Fruit fly (Drosophila melanogaster) whole organism, embryonic: Measurements from ENCODE around the gene CG8312.

Source experiments
- Asciz ChIP-seq: fragments of 200-800 bp; sonication (Bioruptor generic); optimal IDR thresholded peaks from 2 replicates; lab custom pipeline; 2017; ENCODE audit warnings: missing biosample characterization, mild to moderate bottlenecking, missing genetic modification characterization, missing genetic modification reagents
- Bdp1 ChIP-seq: fragments of 200-800 bp; sonication (Bioruptor generic); optimal IDR thresholded peaks from 3 replicates; lab custom pipeline; 2016; ENCODE audit warnings: missing biosample characterization, missing genetic modification characterization
- CG1024 ChIP-seq: fragments of 200-800 bp; sonication (Bioruptor generic); IDR thresholded peaks from 2 replicates; pipeline ENCODE4 v1.3.6; 2022; ENCODE audit warnings: missing biosample characterization, missing genetic modification characterization
- CG10366 ChIP-seq: fragments of 200-800 bp; sonication (Bioruptor generic); IDR thresholded peaks from 2 replicates; pipeline ENCODE4 v1.3.6; 2022; ENCODE audit warnings: missing biosample characterization, missing genetic modification characterization
- CG10431 ChIP-seq: fragments of 200-800 bp; sonication (Bioruptor generic); optimal IDR thresholded peaks from 3 replicates; lab custom pipeline; 2018; ENCODE audit warnings: missing biosample characterization, mild to moderate bottlenecking, missing genetic modification characterization
- CG13775 ChIP-seq: fragments of 200-800 bp; sonication (Bioruptor generic); optimal IDR thresholded peaks from 3 replicates; lab custom pipeline; 2017; ENCODE audit warnings: missing biosample characterization, mild to moderate bottlenecking, missing genetic modification characterization
- CG14965 ChIP-seq: fragments of 200-800 bp; sonication (Bioruptor generic); optimal IDR thresholded peaks from 2 replicates; lab custom pipeline; 2016; ENCODE audit warnings: missing biosample characterization, missing genetic modification characterization, borderline replicate concordance
- CG15073 ChIP-seq: fragments of 200-800 bp; sonication (Bioruptor generic); optimal IDR thresholded peaks from 2 replicates; lab custom pipeline; 2016; ENCODE audit warnings: missing biosample characterization, missing genetic modification characterization
- CG31388 ChIP-seq: fragments of 200-800 bp; sonication (Bioruptor generic); optimal IDR thresholded peaks from 2 replicates; lab custom pipeline; 2016; ENCODE audit warnings: missing biosample characterization, missing genetic modification characterization
- CG33213 ChIP-seq: fragments of 200-800 bp; sonication (Bioruptor generic); optimal IDR thresholded peaks from 3 replicates; lab custom pipeline; 2016; ENCODE audit warnings: missing biosample characterization, missing genetic modification characterization
- CG34422 ChIP-seq: fragments of 200-800 bp; sonication (Bioruptor generic); IDR thresholded peaks from 3 replicates; pipeline ENCODE4 v1.3.6; 2022; ENCODE audit warnings: missing biosample characterization, missing genetic modification characterization
- CG4820 ChIP-seq: fragments of 200-800 bp; sonication (Bioruptor generic); optimal IDR thresholded peaks from 3 replicates; lab custom pipeline; 2016; ENCODE audit warnings: missing biosample characterization, missing genetic modification characterization
- CG6654 ChIP-seq: fragments of 200-800 bp; sonication (Bioruptor generic); optimal IDR thresholded peaks from 2 replicates; lab custom pipeline; 2017; ENCODE audit warnings: missing biosample characterization, mild to moderate bottlenecking, missing genetic modification characterization
- CG6791 ChIP-seq: fragments of 200-800 bp; sonication (Bioruptor generic); IDR thresholded peaks from 3 replicates; pipeline ENCODE4 v1.3.6; 2022; ENCODE audit warnings: missing biosample characterization, missing genetic modification characterization; ENCODE audit not compliant: partially characterized antibody
- CG6854 ChIP-seq: fragments of 200-800 bp; sonication (Bioruptor generic); optimal IDR thresholded peaks from 3 replicates; lab custom pipeline; 2017; ENCODE audit warnings: missing biosample characterization, mild to moderate bottlenecking, missing genetic modification characterization
- CG7357 ChIP-seq: fragments of 200-800 bp; sonication (Bioruptor generic); IDR thresholded peaks from 3 replicates; pipeline ENCODE4 v1.3.6; 2022; ENCODE audit warnings: missing biosample characterization, missing genetic modification characterization
- CG7372 ChIP-seq: fragments of 200-800 bp; sonication (Bioruptor generic); IDR thresholded peaks from 2 replicates; pipeline ENCODE4 v1.3.6; 2022; ENCODE audit warnings: missing biosample characterization, missing genetic modification characterization
- CG9609 ChIP-seq: fragments of 200-800 bp; sonication (Bioruptor generic); optimal IDR thresholded peaks from 3 replicates; lab custom pipeline; 2016; ENCODE audit warnings: missing biosample characterization, missing genetic modification characterization
- D19B ChIP-seq: fragments of 200-800 bp; sonication (Bioruptor generic); optimal IDR thresholded peaks from 2 replicates; lab custom pipeline; 2017; ENCODE audit warnings: missing biosample characterization, mild to moderate bottlenecking, missing genetic modification characterization
- Dp ChIP-seq: fragments of 200-800 bp; sonication (Bioruptor generic); optimal IDR thresholded peaks from 2 replicates; lab custom pipeline; 2018; ENCODE audit warnings: missing biosample characterization, mild to moderate bottlenecking, missing genetic modification characterization, moderate library complexity
- E2f1 ChIP-seq: fragments of 200-800 bp; sonication (Bioruptor generic); IDR thresholded peaks from 2 replicates; pipeline ENCODE4 v1.3.6; 2022; ENCODE audit warnings: missing biosample characterization, missing genetic modification characterization
- Fer1 ChIP-seq: fragments of 200-800 bp; sonication (Bioruptor generic); optimal IDR thresholded peaks from 2 replicates; lab custom pipeline; 2017; ENCODE audit warnings: missing biosample characterization, mild to moderate bottlenecking, missing genetic modification characterization
- Hey ChIP-seq: fragments of 200-800 bp; sonication (Bioruptor generic); optimal IDR thresholded peaks from 3 replicates; lab custom pipeline; 2018; ENCODE audit warnings: missing biosample characterization, mild to moderate bottlenecking, missing genetic modification characterization
- HmgD ChIP-seq: fragments of 200-800 bp; sonication (Bioruptor generic); optimal IDR thresholded peaks from 3 replicates; lab custom pipeline; 2016; ENCODE audit warnings: missing biosample characterization, missing genetic modification characterization
- Nf-YC ChIP-seq: fragments of 200-800 bp; optimal IDR thresholded peaks from 3 replicates; lab custom pipeline; 2019; ENCODE audit warnings: missing biosample characterization, mild to moderate bottlenecking, missing genetic modification characterization, moderate library complexity
- NfI ChIP-seq: fragments of 200-800 bp; sonication (Bioruptor generic); optimal IDR thresholded peaks from 3 replicates; lab custom pipeline; 2018; ENCODE audit warnings: missing biosample characterization, mild to moderate bottlenecking, missing genetic modification characterization, moderate library complexity
- Rfx ChIP-seq: fragments of 200-800 bp; sonication (Bioruptor generic); IDR thresholded peaks from 2 replicates; pipeline ENCODE4 v1.3.6; 2022; ENCODE audit warnings: missing biosample characterization, missing genetic modification characterization
- Sox102F ChIP-seq: fragments of 200-800 bp; sonication (Bioruptor generic); optimal IDR thresholded peaks from 2 replicates; lab custom pipeline; 2018; ENCODE audit warnings: missing biosample characterization, mild to moderate bottlenecking, missing genetic modification characterization, moderate library complexity
- abd-A ChIP-seq: fragments of 200-800 bp; sonication (Bioruptor generic); optimal IDR thresholded peaks from 3 replicates; lab custom pipeline; 2019; ENCODE audit warnings: missing biosample characterization, mild to moderate bottlenecking, missing genetic modification characterization, moderate library complexity
- bowl ChIP-seq: fragments of 200-800 bp; sonication (Bioruptor generic); IDR thresholded peaks from 2 replicates; pipeline ENCODE4 v1.3.6; 2022; ENCODE audit warnings: missing biosample characterization, missing genetic modification characterization
- cato ChIP-seq: fragments of 200-800 bp; sonication (Bioruptor generic); optimal IDR thresholded peaks from 2 replicates; lab custom pipeline; 2016; ENCODE audit warnings: missing biosample characterization, missing genetic modification characterization, borderline replicate concordance
- crc ChIP-seq: fragments of 200-800 bp; sonication (Bioruptor generic); optimal IDR thresholded peaks from 2 replicates; lab custom pipeline; 2016; ENCODE audit warnings: missing biosample characterization, missing genetic modification characterization
- da ChIP-seq: fragments of 200-800 bp; sonication (Bioruptor generic); optimal IDR thresholded peaks from 2 replicates; lab custom pipeline; 2016; ENCODE audit warnings: missing biosample characterization, missing genetic modification characterization
- dimm ChIP-seq: fragments of 200-800 bp; sonication (Bioruptor generic); IDR thresholded peaks from 2 replicates; pipeline ENCODE4 v1.3.6; 2022; ENCODE audit warnings: missing biosample characterization, missing genetic modification characterization
- ftz-f1 ChIP-seq: fragments of 200-800 bp; sonication (Bioruptor generic); optimal IDR thresholded peaks from 2 replicates; lab custom pipeline; 2016; ENCODE audit warnings: missing biosample characterization, missing genetic modification characterization
- gce ChIP-seq: fragments of 200-800 bp; sonication (Bioruptor generic); IDR thresholded peaks from 3 replicates; pipeline ENCODE4 v1.3.6; 2022; ENCODE audit warnings: missing biosample characterization, missing genetic modification characterization
- gfzf ChIP-seq: fragments of 200-800 bp; sonication (Bioruptor generic); optimal IDR thresholded peaks from 2 replicates; lab custom pipeline; 2016; ENCODE audit warnings: missing biosample characterization, mild to moderate bottlenecking, missing genetic modification characterization, moderate library complexity
- gt ChIP-seq: fragments of 200-800 bp; sonication (Bioruptor generic); IDR thresholded peaks from 2 replicates; pipeline ENCODE4 v1.3.6; 2022; ENCODE audit warnings: missing biosample characterization, missing genetic modification characterization
- h ChIP-seq: fragments of >200 bp; optimal IDR thresholded peaks from 2 replicates; lab custom pipeline; 2017
- hbn ChIP-seq: fragments of 200-800 bp; sonication (Bioruptor generic); IDR thresholded peaks from 2 replicates; pipeline ENCODE4 v1.3.6; 2022; ENCODE audit warnings: missing biosample characterization, missing genetic modification characterization; ENCODE audit not compliant: partially characterized antibody
- jing ChIP-seq: fragments of 200-800 bp; sonication (Bioruptor generic); optimal IDR thresholded peaks from 2 replicates; lab custom pipeline; 2018; ENCODE audit warnings: missing biosample characterization, mild to moderate bottlenecking, missing genetic modification characterization
- kah ChIP-seq: fragments of 200-800 bp; sonication (Bioruptor generic); optimal IDR thresholded peaks from 2 replicates; lab custom pipeline; 2018; ENCODE audit warnings: missing biosample characterization, mild to moderate bottlenecking, missing genetic modification characterization
- mam ChIP-seq: fragments of 200-800 bp; sonication (Bioruptor generic); optimal IDR thresholded peaks from 3 replicates; lab custom pipeline; 2016; ENCODE audit warnings: missing biosample characterization, missing genetic modification characterization
- mirr ChIP-seq: fragments of 200-800 bp; sonication (Bioruptor generic); optimal IDR thresholded peaks from 3 replicates; lab custom pipeline; 2018; ENCODE audit warnings: missing biosample characterization, mild to moderate bottlenecking, missing genetic modification characterization
- oc ChIP-seq: fragments of 200-800 bp; sonication (Bioruptor generic); optimal IDR thresholded peaks from 2 replicates; lab custom pipeline; 2018; ENCODE audit warnings: missing biosample characterization, mild to moderate bottlenecking, missing genetic modification characterization, moderate library complexity
- p53 ChIP-seq: fragments of 200-800 bp; sonication (Bioruptor generic); optimal IDR thresholded peaks from 2 replicates; lab custom pipeline; 2016; ENCODE audit warnings: missing biosample characterization, missing genetic modification characterization
- psq ChIP-seq: fragments of 200-800 bp; sonication (Bioruptor generic); optimal IDR thresholded peaks from 2 replicates; lab custom pipeline; 2017; ENCODE audit warnings: missing biosample characterization, missing genetic modification characterization
- salm ChIP-seq: fragments of 200-800 bp; sonication (Bioruptor generic); optimal IDR thresholded peaks from 2 replicates; lab custom pipeline; 2018; ENCODE audit warnings: missing biosample characterization, mild to moderate bottlenecking, missing genetic modification characterization
- seq ChIP-seq: fragments of 200-800 bp; sonication (Bioruptor generic); IDR thresholded peaks from 2 replicates; pipeline ENCODE4 v1.3.6; 2022; ENCODE audit warnings: missing biosample characterization, missing genetic modification characterization
- slbo ChIP-seq: fragments of 200-800 bp; sonication (Bioruptor generic); IDR thresholded peaks from 2 replicates; pipeline ENCODE4 v1.3.6; 2022; ENCODE audit warnings: missing biosample characterization, missing genetic modification characterization
- toy ChIP-seq: fragments of 200-800 bp; sonication (Bioruptor generic); IDR thresholded peaks from 2 replicates; pipeline ENCODE4 v1.3.6; 2022; ENCODE audit warnings: missing biosample characterization, missing genetic modification characterization
- zfh2 ChIP-seq: fragments of 200-800 bp; sonication (Bioruptor generic); optimal IDR thresholded peaks from 2 replicates; lab custom pipeline; 2016; ENCODE audit warnings: missing biosample characterization, missing genetic modification characterization

Gene CG8312

DNA sequence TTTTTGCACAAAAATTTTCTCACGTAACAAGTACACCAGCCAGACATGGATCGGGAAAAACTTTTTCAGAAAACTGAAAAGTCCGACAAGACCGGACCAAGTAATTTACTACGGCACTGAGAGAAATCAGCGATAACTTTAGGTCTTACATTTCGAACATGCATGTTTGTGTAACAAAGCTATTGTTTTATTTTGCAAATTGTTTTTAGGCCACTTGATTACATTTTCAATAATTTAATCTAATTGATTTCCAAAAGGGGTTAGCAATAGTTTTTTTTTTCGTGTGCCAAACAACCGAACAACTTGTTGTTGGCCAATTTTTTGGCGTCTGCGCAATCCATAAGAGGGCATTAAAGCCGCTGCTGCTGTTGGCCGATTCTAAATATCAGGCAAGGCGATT lies 22.0 kb downstream of the CG8312 start (continued):
- no peak for TF ChIP-seq oc (tag; lab: Kevin White, UChicago)
- peak; percentile 33 for TF ChIP-seq CG6654 (GFP tag; lab: Kevin White, UChicago)
- TF ChIP-seq p53 (GFP tag; lab: Kevin White, UChicago), result peak; percentile 4
- no peak for TF ChIP-seq gce (GFP tag; lab: Robert Waterston, UW)
- no peak for TF ChIP-seq Dp (GFP tag; lab: Kevin White, UChicago)
- TF ChIP-seq seq (GFP tag; lab: Robert Waterston, UW), result peak; percentile 69
- TF ChIP-seq toy, result no peak
- no peak for TF ChIP-seq HmgD (GFP tag; lab: Kevin White, UChicago)
- TF ChIP-seq zfh2 (GFP tag; lab: Kevin White, UChicago), result peak; percentile 59
- TF ChIP-seq Nf-YC (tag; lab: Kevin White, UChicago), result no peak
- TF ChIP-seq dimm (GFP tag; lab: Robert Waterston, UW), result 0 out of 2 replicates have a peak, but pooled peaks have one; percentile 13
- TF ChIP-seq mirr (GFP tag; lab: Kevin White, UChicago), result no peak
- TF ChIP-seq CG33213 (GFP tag; lab: Kevin White, UChicago), result peak; percentile 26
- TF ChIP-seq Asciz (GFP tag; lab: Kevin White, UChicago), result peak; percentile 52
- peak; percentile 31 for TF ChIP-seq Bdp1 (GFP tag; lab: Kevin White, UChicago)
- peak; percentile 82 for TF ChIP-seq Sox102F (GFP tag; lab: Kevin White, UChicago)
- TF ChIP-seq NfI (GFP tag; lab: Kevin White, UChicago), result peak; percentile 48
- no peak for TF ChIP-seq abd-A
- TF ChIP-seq hbn (GFP tag; lab: Robert Waterston, UW), result no peak
- no peak for TF ChIP-seq CG7372 (GFP tag; lab: Robert Waterston, UW)
- TF ChIP-seq CG14965 (GFP tag; lab: Kevin White, UChicago), result no peak
- TF ChIP-seq E2f1, result peak; percentile 61
- TF ChIP-seq jing (GFP tag; lab: Kevin White, UChicago), result no peak
- no peak for TF ChIP-seq kah (GFP tag; lab: Kevin White, UChicago)
- no peak for TF ChIP-seq cato
- peak; percentile 70 for TF ChIP-seq Rfx (GFP tag; lab: Robert Waterston, UW)
- peak; percentile 59; the same call in 1 of the 2 replicates for TF ChIP-seq CG10366 (GFP tag; lab: Robert Waterston, UW)
- no peak for TF ChIP-seq h (lab: Kevin White, UChicago)
- no peak for TF ChIP-seq salm (tag; lab: Kevin White, UChicago)
- TF ChIP-seq D19B, result peak; percentile 32
- TF ChIP-seq slbo (GFP tag; lab: Robert Waterston, UW), result peak; percentile 63; the same call in 1 of the 2 replicates
- TF ChIP-seq CG1024, result peak; percentile 65
- peak; percentile 67 for TF ChIP-seq mam (GFP tag; lab: Kevin White, UChicago)
- peak; percentile 13 for TF ChIP-seq CG31388 (GFP tag; lab: Kevin White, UChicago)
- peak; percentile 17 for TF ChIP-seq CG9609 (GFP tag; lab: Kevin White, UChicago)
- TF ChIP-seq crc, result no peak
- TF ChIP-seq CG34422 (GFP tag; lab: Robert Waterston, UW), result 0 out of 3 replicates have a peak, but pooled peaks have one; percentile 25
- TF ChIP-seq ftz-f1 (GFP tag; lab: Kevin White, UChicago), result no peak
- no peak for TF ChIP-seq bowl
- no peak for TF ChIP-seq gt (GFP tag; lab: Robert Waterston, UW)
- no peak for TF ChIP-seq CG15073
- TF ChIP-seq CG7357, result 0 out of 3 replicates have a peak, but pooled peaks have one; percentile 47
- no peak for TF ChIP-seq gfzf (GFP tag; lab: Kevin White, UChicago)
- TF ChIP-seq CG13775 (GFP tag; lab: Kevin White, UChicago), result peak; percentile 22
- no peak for TF ChIP-seq CG10431 (GFP tag; lab: Kevin White, UChicago)
- peak; percentile 80 for TF ChIP-seq Fer1 (GFP tag; lab: Kevin White, UChicago)
- no peak for TF ChIP-seq psq
- TF ChIP-seq CG6854, result peak; percentile 43
- no peak for TF ChIP-seq da (GFP tag; lab: Kevin White, UChicago)
- TF ChIP-seq CG6791 (GFP tag; lab: Robert Waterston, UW), result no peak
- TF ChIP-seq Hey, result no peak
- TF ChIP-seq CG4820 (GFP tag; lab: Kevin White, UChicago), result peak; percentile 62
